Worm (Caenorhabditis elegans): ENCODE measurements around the gene C09G5.13.

Gene C09G5.13

DNA sequence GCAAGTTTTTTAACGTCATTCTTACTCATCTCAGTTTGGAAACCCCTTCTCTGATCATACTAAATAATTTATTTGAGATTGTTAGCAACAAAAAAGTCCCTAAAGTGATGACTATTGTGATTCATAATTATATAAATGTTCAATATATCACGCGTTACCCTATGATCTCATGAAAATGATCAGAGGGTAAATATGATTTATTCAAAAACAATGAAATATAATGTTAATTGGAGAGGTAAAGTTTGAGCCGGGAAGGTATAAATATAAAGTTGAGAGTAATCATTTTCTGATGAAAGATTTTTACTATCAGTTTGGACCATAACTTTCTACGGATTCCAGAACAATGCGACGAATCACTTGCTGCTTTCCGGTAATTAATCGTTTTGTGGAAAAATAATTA, 19.8 kb downstream of the C09G5.13 start, which contains the start of gene C52A11.3:
C52A11.3 (plus strand) TSS at position 301 of the 400 bp plus-strand sequence.
- TF ChIP-seq nhr-6 (tag; optimal IDR thresholded peaks at IDR 0.05), result no peak
- TF ChIP-seq lin-13 (GFP tag; optimal IDR thresholded peaks at IDR 0.05), result no peak
- no peak for TF ChIP-seq snpc-4 (tag; optimal IDR thresholded peaks at IDR 0.05)

DNA sequence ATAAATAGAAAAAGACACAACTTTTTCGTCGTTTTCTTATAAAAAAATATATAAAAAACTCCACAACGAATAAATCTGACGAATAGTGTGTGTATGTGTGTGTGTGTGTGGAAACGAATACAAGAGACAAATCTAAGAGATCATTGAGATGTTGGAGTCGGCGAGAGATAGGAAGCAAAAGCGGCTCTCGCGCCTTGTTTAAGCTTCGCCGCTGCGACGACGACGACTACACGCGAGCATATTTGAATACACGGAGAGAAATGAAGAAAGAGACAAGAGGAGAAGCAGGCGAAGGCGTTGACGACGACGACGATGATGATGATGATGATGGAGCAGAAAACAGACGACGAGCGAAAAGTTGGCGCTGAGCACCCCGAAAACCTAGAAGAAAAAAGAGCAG, 27.6 kb downstream of the C09G5.13 start:
- TF ChIP-seq unc-55 (GFP tag; optimal IDR thresholded peaks at IDR 0.05) (peak; percentile 73), nhr-237 (tag; optimal IDR thresholded peaks at IDR 0.05) (no peak), nhr-25 (tag; optimal IDR thresholded peaks at IDR 0.05) (no peak), fos-1 (tag; optimal IDR thresholded peaks at IDR 0.05) (no peak), nhr-6 (tag; optimal IDR thresholded peaks at IDR 0.05) (no peak), blmp-1 (tag; optimal IDR thresholded peaks at IDR 0.05; ENCODE audit: insufficient read depth) (no peak), Y55F3AM.14 (GFP tag; optimal IDR thresholded peaks at IDR 0.05) (no peak), C34F6.9 (tag; optimal IDR thresholded peaks at IDR 0.05) (peak; percentile 36), snpc-4 (tag; optimal IDR thresholded peaks at IDR 0.05) (no peak), peb-1 (tag; optimal IDR thresholded peaks at IDR 0.05) (no peak), F13H6.1 (tag; optimal IDR thresholded peaks at IDR 0.05) (peak; percentile 36), R02D3.7 (tag; optimal IDR thresholded peaks at IDR 0.05) (no peak), ZK546.5 (tag; optimal IDR thresholded peaks at IDR 0.05) (no peak), lsy-2 (tag; optimal IDR thresholded peaks at IDR 0.05) (peak in 1 of 2 experiments; percentile 14), ztf-11 (tag; optimal IDR thresholded peaks at IDR 0.05) (no peak), lin-11 (tag; optimal IDR thresholded peaks at IDR 0.05) (peak; percentile 23), mab-5 (tag; optimal IDR thresholded peaks at IDR 0.05) (no peak), crh-2 (tag; optimal IDR thresholded peaks at IDR 0.05) (peak; percentile 14)

DNA sequence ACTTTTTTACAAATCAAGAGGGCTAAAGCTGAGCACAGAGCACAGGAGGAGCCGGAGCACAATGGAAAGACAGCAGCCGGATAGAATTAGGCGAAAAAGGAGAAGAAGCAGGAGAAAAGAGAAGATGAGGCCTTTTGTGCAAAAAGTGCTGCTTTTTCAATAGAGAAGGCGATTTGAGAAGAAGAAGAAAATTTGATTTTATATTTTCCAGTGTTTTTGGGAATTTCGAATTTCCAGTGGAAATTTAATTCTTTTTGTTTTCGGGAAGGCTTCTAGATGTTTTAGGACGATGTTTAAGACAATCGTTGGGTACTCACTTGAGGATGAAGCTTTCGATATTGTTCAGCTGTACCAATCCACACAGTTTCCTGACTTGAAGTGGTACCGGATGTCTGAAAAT, 36.5 kb downstream of the C09G5.13 start:
- TF ChIP-seq gmeb-1 (tag; optimal IDR thresholded peaks at IDR 0.05) (no peak), nhr-6 (tag; optimal IDR thresholded peaks at IDR 0.05) (no peak), mdl-1 (tag; optimal IDR thresholded peaks at IDR 0.05) (no peak), nhr-25 (tag; optimal IDR thresholded peaks at IDR 0.05) (no peak), ztf-4 (tag; optimal IDR thresholded peaks at IDR 0.05) (no peak)

DNA sequence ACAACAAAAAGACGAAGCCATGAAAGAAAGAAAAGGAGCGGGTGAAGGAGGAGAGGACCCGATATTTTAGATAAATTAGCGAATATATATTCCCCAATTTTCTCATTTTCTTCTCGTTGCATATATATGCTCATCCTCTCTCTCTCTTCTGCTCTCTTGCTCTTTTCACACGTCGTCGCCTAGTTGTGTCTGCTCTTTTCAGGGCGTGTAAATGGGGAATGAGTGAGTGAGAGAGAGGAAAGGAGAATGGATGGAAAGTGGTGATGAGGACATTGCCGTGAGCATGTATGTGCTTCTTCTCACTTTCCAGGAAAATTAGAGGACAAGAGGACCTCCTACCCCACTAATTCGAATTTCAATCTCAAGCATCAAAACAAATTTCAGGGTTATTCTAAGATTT, 38.2 kb downstream of the C09G5.13 start:
- TF ChIP-seq ztf-11 (tag; optimal IDR thresholded peaks at IDR 0.05), result no peak
- peak; percentile 28 for TF ChIP-seq nhr-129 (tag; optimal IDR thresholded peaks at IDR 0.05)
- peak; percentile 36 for TF ChIP-seq C34F6.9 (tag; optimal IDR thresholded peaks at IDR 0.05)
- peak; percentile 5 for TF ChIP-seq crh-2 (tag; optimal IDR thresholded peaks at IDR 0.05)

DNA sequence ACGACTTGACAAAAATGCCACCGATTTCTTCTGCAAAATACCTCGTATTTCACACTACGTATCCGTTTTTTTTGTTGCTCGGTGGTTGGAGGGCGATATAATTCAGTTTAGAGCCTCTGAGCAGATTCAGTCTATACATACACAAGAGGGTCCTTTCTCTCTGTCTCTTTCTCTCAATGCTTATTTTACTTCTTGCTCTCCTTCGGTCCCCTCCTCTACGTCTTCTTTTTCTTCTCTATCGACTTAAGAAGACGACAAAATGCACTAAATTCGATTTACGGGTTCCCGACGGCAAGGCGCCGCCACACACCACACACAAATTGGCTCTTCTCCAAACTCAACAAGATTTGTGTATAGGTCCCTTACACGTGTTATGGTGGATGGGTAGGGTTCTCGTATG, 41.7 kb downstream of the C09G5.13 start:
- TF ChIP-seq F13H6.1 (tag; optimal IDR thresholded peaks at IDR 0.05) (peak; percentile 18), sma-9 (GFP tag; optimal IDR thresholded peaks at IDR 0.05) (peak; percentile 22), sma-9 (tag; optimal IDR thresholded peaks at IDR 0.05) (no peak), unc-62 (GFP tag; optimal IDR thresholded peaks at IDR 0.05) (no peak), lin-39 (tag; optimal IDR thresholded peaks at IDR 0.05) (no peak)

DNA sequence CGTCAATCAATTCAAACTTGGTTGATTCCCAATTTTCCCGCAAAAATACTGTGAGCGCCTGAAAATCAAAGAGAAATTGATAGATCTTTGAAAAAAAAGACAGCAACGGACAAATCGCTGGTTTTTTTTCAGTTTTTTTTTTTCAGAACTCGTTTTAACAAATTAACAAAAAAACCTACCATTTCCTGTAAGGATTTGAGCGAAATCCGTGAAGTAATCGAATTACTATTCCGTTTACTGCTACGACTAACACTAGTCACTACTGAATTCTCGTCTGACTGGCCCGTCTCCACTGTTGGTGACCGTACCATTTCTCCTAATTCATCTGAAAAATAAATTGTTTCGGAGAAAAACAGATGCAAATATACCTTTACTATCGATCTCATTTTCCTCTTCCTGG, 42.2 kb downstream of the C09G5.13 start:
- TF ChIP-seq lsy-2 (tag; optimal IDR thresholded peaks at IDR 0.05) (no peak), peb-1 (tag; optimal IDR thresholded peaks at IDR 0.05) (no peak), ama-1 (optimal IDR thresholded peaks at IDR 0.05) (no peak), nhr-77 (tag; optimal IDR thresholded peaks at IDR 0.05) (no peak), ceh-16 (tag; optimal IDR thresholded peaks at IDR 0.05) (no peak), lin-13 (GFP tag; optimal IDR thresholded peaks at IDR 0.05) (no peak), nhr-237 (tag; optimal IDR thresholded peaks at IDR 0.05) (no peak), alr-1 (tag; optimal IDR thresholded peaks at IDR 0.05) (no peak), gmeb-1 (tag; optimal IDR thresholded peaks at IDR 0.05) (no peak), nhr-6 (tag; optimal IDR thresholded peaks at IDR 0.05) (no peak), nhr-10 (tag; optimal IDR thresholded peaks at IDR 0.05) (no peak), nhr-129 (tag; optimal IDR thresholded peaks at IDR 0.05) (no peak), mab-5 (tag; optimal IDR thresholded peaks at IDR 0.05) (no peak), sem-4 (tag; optimal IDR thresholded peaks at IDR 0.05) (no peak), sma-9 (GFP tag; optimal IDR thresholded peaks at IDR 0.05) (no peak), sma-9 (tag; optimal IDR thresholded peaks at IDR 0.05) (no peak), dmd-4 (tag; optimal IDR thresholded peaks at IDR 0.05) (no peak)

Measured in whole organism, L2 larva.